Fruit fly (Drosophila melanogaster): Measurements from ENCODE around the gene Sh3beta.

DNA sequence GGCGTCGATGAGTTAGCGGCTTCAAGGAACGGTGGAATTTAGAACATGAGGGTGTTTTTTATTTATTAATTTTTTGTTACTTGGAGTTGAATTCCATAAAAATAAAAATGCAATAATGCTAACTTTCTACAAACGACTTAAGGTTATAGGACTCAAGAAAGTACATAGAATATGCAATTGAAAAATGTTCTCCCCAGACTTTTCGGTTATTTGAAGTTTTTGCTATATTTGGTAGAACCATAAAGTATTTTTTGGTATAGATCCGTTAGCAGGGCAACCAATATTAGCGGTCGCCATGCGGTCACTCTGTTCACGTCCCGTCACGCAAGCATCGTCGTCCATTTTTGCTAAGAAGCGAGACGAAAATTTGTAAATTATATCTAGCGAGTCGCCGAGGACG lies 483 bp upstream of the Sh3beta start, which contains the start of gene akirin:
- TF ChIP-seq CG8632 (GFP tag; optimal IDR thresholded peaks at IDR 0.05), result no peak
- no peak for TF ChIP-seq CG1621 (tag; optimal IDR thresholded peaks at IDR 0.05)
- TF ChIP-seq Eip93F (GFP tag; optimal IDR thresholded peaks at IDR 0.05), result no peak
- TF ChIP-seq CG4318 (GFP tag; optimal IDR thresholded peaks at IDR 0.05), result no peak
- no peak for TF ChIP-seq CG9139 (GFP tag; optimal IDR thresholded peaks at IDR 0.05)
- TF ChIP-seq Sox102F (GFP tag; optimal IDR thresholded peaks at IDR 0.05), result no peak
- no peak for TF ChIP-seq Hr39 (GFP tag; optimal IDR thresholded peaks at IDR 0.05)
- TF ChIP-seq CG7368 (GFP tag; optimal IDR thresholded peaks at IDR 0.05), result no peak
- no peak for TF ChIP-seq CG16779 (tag; optimal IDR thresholded peaks at IDR 0.05)

Data from whole organism, prepupa.